Worm (Caenorhabditis elegans) whole organism, L3 larva: ENCODE results near the gene ulp-1.

ENCODE experiments used
- ZK546.5 ChIP-seq: sonication (generic microtip); optimal IDR thresholded peaks from 2 replicates; lab custom pipeline; 2017; ENCODE audit warnings: missing biosample characterization, missing genetic modification characterization
- ceh-82 ChIP-seq: fragments of 150-350 bp; optimal IDR thresholded peaks from 2 replicates; lab custom pipeline; 2014; ENCODE audit warnings: missing biosample characterization, missing genetic modification characterization
- egl-27 ChIP-seq: sonication (generic microtip); optimal IDR thresholded peaks from 4 replicates; lab custom pipeline; 2017; ENCODE audit warnings: missing biosample characterization, missing genetic modification reagents, missing genetic modification characterization
- egl-5 ChIP-seq: fragments of 150-350 bp; optimal IDR thresholded peaks from 2 replicates; lab custom pipeline; 2017; ENCODE audit warnings: missing biosample characterization, missing genetic modification reagents, missing genetic modification characterization, inconsistent platforms
- elt-1 ChIP-seq: fragments of 150-350 bp; optimal IDR thresholded peaks from 2 replicates; lab custom pipeline; 2014; ENCODE audit warnings: missing biosample characterization, missing genetic modification characterization
- fkh-2 ChIP-seq: fragments of 150-350 bp; optimal IDR thresholded peaks from 2 replicates; lab custom pipeline; 2014; ENCODE audit warnings: missing biosample characterization, missing genetic modification reagents, missing genetic modification characterization
- fos-1 ChIP-seq: fragments of 150-350 bp; optimal IDR thresholded peaks from 2 replicates; lab custom pipeline; 2014; ENCODE audit warnings: missing biosample characterization, missing genetic modification characterization
- hmg-11 ChIP-seq: sonication (generic microtip); optimal IDR thresholded peaks from 2 replicates; lab custom pipeline; 2016; ENCODE audit warnings: missing genetic modification characterization, missing compliant biosample characterization
- lin-15B ChIP-seq: fragments of 150-350 bp; optimal IDR thresholded peaks from 2 replicates; lab custom pipeline; 2014; ENCODE audit warnings: missing biosample characterization, missing genetic modification characterization
- nfya-1 ChIP-seq: sonication (generic microtip); optimal IDR thresholded peaks from 2 replicates; lab custom pipeline; 2017; ENCODE audit warnings: missing genetic modification characterization, mild to moderate bottlenecking, missing compliant biosample characterization, antibody characterized with exemption, moderate library complexity; ENCODE audit not compliant: insufficient read depth
- nhr-11 ChIP-seq: fragments of 150-350 bp; optimal IDR thresholded peaks from 2 replicates; lab custom pipeline; 2014; ENCODE audit warnings: missing biosample characterization, missing genetic modification characterization
- nhr-12 ChIP-seq: fragments of 150-350 bp; optimal IDR thresholded peaks from 2 replicates; lab custom pipeline; 2014; ENCODE audit warnings: missing biosample characterization, missing genetic modification characterization
- nhr-23 ChIP-seq: fragments of 150-350 bp; optimal IDR thresholded peaks from 2 replicates; lab custom pipeline; 2014; ENCODE audit warnings: missing biosample characterization, missing genetic modification reagents, missing genetic modification characterization
- nhr-237 ChIP-seq: fragments of 150-350 bp; optimal IDR thresholded peaks from 2 replicates; lab custom pipeline; 2014; ENCODE audit warnings: missing biosample characterization, missing genetic modification characterization
- nhr-25 ChIP-seq: sonication (generic microtip); optimal IDR thresholded peaks from 2 replicates; lab custom pipeline; 2017; ENCODE audit warnings: missing biosample characterization, missing genetic modification characterization
- nhr-76 ChIP-seq: fragments of 150-350 bp; sonication (generic microtip); optimal IDR thresholded peaks from 5 replicates; lab custom pipeline; 2014; ENCODE audit warnings: missing biosample characterization, missing genetic modification characterization
- pqm-1 ChIP-seq: fragments of 150-350 bp; optimal IDR thresholded peaks from 2 replicates; lab custom pipeline; 2017; ENCODE audit warnings: missing biosample characterization, missing genetic modification characterization, inconsistent platforms
- snpc-4 ChIP-seq: fragments of 150-350 bp; optimal IDR thresholded peaks from 2 replicates; lab custom pipeline; 2014; ENCODE audit warnings: missing biosample characterization, missing genetic modification characterization
- unc-62 ChIP-seq: fragments of 150-350 bp; sonication (generic microtip); optimal IDR thresholded peaks from 4 replicates; lab custom pipeline; 2014; ENCODE audit warnings: missing biosample characterization, missing genetic modification reagents, missing genetic modification characterization

ulp-1 gene

ce11 chrIII:5120593-5120992 is 49.0 kb downstream of the ulp-1 start:
- TF ChIP-seq nhr-23 (tag; lab: Kevin White, UChicago) (no peak), nhr-237 (tag; lab: Kevin White, UChicago) (no peak), ceh-82 (tag; lab: Kevin White, UChicago) (no peak), nhr-11 (tag; lab: Kevin White, UChicago) (no peak), nhr-76 (tag; lab: Kevin White, UChicago) (no peak), hmg-11 (no peak), fos-1 (tag; lab: Kevin White, UChicago) (no peak), elt-1 (tag; lab: Kevin White, UChicago) (no peak), nhr-12 (no peak)

DNA sequence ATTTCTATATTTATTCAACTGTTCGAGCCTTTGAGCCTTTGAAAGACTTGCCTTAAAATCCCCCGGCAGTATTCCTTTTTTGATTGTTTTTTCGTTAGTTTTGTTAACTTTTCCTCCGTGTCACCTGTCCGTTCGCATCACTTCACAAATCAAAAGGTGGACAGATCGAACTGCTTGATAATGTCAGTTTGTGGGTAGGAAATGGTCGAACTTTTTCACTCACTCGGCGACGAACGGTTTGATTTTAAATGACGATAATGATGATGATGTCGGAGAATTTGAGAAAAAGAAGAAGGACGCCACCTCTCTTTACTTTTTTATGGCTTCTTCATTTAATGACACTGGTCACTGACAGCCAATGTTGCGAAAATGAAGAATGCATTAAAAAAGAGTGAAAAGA is 50.5 kb downstream of the ulp-1 start:
- TF ChIP-seq elt-1 (tag; lab: Kevin White, UChicago) (peak; percentile 63), unc-62 (GFP tag; lab: Kevin White, UChicago) (peak; percentile 40), fos-1 (tag; lab: Kevin White, UChicago) (no peak), ZK546.5 (no peak), nhr-25 (tag; lab: Kevin White, UChicago) (peak; percentile 39), pqm-1 (no peak), nfya-1 (tag; lab: Kevin White, UChicago) (no peak), lin-15B (tag; lab: Kevin White, UChicago) (no peak), egl-5 (no peak), snpc-4 (no peak), fkh-2 (tag; lab: Kevin White, UChicago) (no peak), ceh-82 (tag; lab: Kevin White, UChicago) (no peak), egl-27 (tag; lab: Kevin White, UChicago) (no peak)
